Worm (Caenorhabditis elegans): Measurements from ENCODE around the gene glo-3.

The glo-3 gene

DNA sequence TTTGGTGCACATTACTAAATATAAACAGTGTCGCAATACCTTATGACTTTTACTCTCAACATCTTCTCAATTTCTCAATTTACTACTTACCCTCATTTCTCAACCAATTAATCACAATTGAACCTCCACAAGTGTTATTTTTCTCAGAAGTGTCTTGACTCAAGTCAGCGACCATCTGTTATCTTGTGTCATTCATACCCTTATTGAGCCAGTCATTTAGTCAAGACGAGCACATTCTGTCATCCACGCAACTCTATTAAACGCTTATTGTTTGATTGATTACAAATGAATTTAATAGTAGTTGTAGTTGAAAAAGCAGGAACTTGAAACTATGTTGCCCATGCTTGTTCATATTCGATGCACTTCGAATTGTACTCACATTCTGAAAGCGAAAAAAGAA, 30.1 kb upstream of the glo-3 start:
- TF ChIP-seq lin-14 (GFP tag; optimal IDR thresholded peaks at IDR 0.05) (no peak), tbx-2 (tag; optimal IDR thresholded peaks at IDR 0.05) (no peak), nhr-77 (tag; optimal IDR thresholded peaks at IDR 0.05) (no peak), fos-1 (tag; optimal IDR thresholded peaks at IDR 0.05) (no peak), fkh-10 (GFP tag; optimal IDR thresholded peaks at IDR 0.05) (no peak), pqm-1 (tag; optimal IDR thresholded peaks at IDR 0.05) (no peak), fkh-4 (tag; optimal IDR thresholded peaks at IDR 0.05; ENCODE audit: borderline replicate concordance) (no peak), xbp-1 (tag; optimal IDR thresholded peaks at IDR 0.05) (no peak), hlh-4 (tag; optimal IDR thresholded peaks at IDR 0.05) (no peak)

DNA sequence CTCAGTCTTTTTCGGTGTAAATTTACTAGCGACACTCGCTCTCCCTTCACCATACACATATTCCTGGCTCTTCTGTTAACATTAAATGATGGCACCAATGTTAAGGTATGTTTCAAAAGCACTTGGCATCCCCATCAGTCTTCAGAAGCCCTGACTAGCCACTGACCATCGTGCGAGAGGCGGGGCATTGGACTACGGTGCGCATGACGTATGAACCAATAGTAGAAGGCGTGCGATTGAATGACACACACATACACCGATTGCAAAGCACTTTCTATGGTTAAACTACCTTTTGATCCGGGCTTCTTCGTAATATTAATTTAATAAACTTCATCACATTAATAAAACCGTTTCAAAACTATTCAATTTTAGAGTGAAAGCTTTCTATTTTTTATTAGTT, 28.3 kb upstream of the glo-3 start:
- TF ChIP-seq lsy-2 (tag; optimal IDR thresholded peaks at IDR 0.05) (peak in 1 of 2 experiments; percentile 50), fkh-8 (tag; optimal IDR thresholded peaks at IDR 0.05) (no peak)

DNA sequence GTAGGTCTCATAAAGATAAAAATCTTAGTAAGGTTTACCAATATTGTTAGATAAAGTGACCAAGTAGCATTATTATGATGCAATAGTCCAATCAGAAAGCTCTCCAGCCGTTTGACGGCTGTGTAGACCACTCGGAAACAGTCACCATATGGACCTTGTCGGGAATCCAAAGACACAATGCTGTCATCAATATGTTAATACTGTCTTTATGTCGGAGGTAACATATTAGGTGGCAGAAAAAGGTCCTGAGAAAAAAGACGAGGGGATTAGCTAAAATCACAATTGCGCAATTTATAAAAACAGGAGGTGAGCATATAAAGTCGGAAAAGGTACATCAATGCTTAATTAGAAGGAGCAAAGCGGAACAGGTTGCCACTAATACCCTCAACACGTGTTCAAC, 25.5 kb upstream of the glo-3 start:
- no peak for TF ChIP-seq fos-1 (tag; optimal IDR thresholded peaks at IDR 0.05)
- TF ChIP-seq ama-1 (optimal IDR thresholded peaks at IDR 0.05) = no peak
- TF ChIP-seq ets-5 (GFP tag; IDR thresholded peaks at IDR 0.05) = no peak
- no peak for TF ChIP-seq skn-1 (tag; optimal IDR thresholded peaks at IDR 0.05)
- no peak for TF ChIP-seq ztf-4 (tag; optimal IDR thresholded peaks at IDR 0.05)
- no peak for TF ChIP-seq lsy-2 (tag; optimal IDR thresholded peaks at IDR 0.05)
- no peak for TF ChIP-seq nhr-237 (tag; optimal IDR thresholded peaks at IDR 0.05)
- no peak for TF ChIP-seq jun-1 (tag; optimal IDR thresholded peaks at IDR 0.05)
- no peak for TF ChIP-seq F16B12.6 (tag; optimal IDR thresholded peaks at IDR 0.05)

DNA sequence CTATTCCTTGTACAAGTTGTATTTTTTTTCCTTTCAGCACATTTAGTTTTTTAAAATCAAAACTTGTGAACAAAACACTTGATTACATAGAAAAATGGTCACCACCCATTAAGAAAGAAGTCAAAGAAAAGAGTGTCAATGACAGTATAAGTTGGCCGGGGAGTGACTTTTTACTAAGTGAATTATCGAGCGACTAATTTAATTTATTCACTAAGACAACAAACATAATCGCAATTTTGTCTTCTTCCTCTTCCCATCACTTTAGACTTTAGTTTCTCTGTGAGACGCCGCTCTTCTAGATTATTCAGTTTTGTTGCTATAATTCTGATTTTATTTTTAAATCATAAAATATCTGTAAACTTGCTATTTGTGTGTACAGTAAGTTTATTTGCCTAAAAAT, 19.4 kb upstream of the glo-3 start:
- TF ChIP-seq zip-4 (GFP tag; optimal IDR thresholded peaks at IDR 0.05) (no peak), elt-2 (tag; optimal IDR thresholded peaks at IDR 0.05) (no peak), efl-3 (GFP tag; optimal IDR thresholded peaks at IDR 0.05) (no peak), nhr-85 (tag) (peak; percentile 64), egl-27 (tag; optimal IDR thresholded peaks at IDR 0.05) (no peak), grh-1 (GFP tag; IDR thresholded peaks at IDR 0.05) (no peak), fkh-10 (GFP tag; optimal IDR thresholded peaks at IDR 0.05) (no peak), pag-3 (tag; optimal IDR thresholded peaks at IDR 0.05; ENCODE audit: borderline replicate concordance, insufficient read depth) (no peak), ceh-8 (GFP tag; optimal IDR thresholded peaks at IDR 0.05) (peak; percentile 63)

DNA sequence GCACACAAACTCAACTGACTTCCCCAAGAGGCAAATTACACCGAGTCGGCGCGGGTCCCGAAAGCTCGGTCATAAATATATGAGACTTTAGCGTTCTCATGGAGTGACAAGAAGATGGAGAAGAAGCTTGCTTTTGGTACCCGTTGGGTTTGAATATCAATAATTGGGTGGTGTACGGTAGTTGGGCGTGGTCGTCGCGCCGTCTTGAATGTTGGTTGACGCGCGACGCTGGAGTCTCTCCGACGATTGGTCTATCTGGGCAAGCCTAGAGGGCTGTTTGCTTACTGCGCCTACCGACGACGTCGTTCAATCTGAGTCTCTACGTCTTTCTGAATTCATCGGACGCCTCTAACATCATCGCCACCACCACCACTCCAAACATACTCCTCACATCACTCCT, 18.7 kb upstream of the glo-3 start:
- TF ChIP-seq nhr-76 (tag; optimal IDR thresholded peaks at IDR 0.05) (no peak), efl-1 (optimal IDR thresholded peaks at IDR 0.05) (no peak), efl-1 (GFP tag; optimal IDR thresholded peaks at IDR 0.05 in 1 of 2) (no peak), fos-1 (tag; optimal IDR thresholded peaks at IDR 0.05) (no peak), lsy-2 (tag; optimal IDR thresholded peaks at IDR 0.05) (peak in 1 of 2 experiments; percentile 41)

DNA sequence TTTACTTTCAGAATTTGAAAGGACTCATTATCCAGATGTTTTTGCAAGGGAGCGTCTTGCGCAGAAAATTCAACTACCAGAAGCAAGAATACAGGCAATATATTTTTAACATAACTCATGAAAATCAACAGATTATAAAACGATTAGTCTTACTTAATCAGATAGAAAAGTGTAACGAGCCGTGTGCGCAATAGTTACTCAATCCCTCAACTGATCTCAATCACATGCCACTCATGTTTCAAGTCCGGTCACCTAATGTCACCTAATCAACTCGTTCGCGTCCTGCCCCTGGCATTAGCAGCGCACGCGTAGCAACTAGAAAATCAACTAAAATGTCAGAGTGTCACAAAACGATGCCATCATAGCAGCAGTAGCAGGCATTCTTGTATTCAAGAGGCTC, 16.9 kb upstream of the glo-3 start:
- TF ChIP-seq lin-13 (GFP tag; optimal IDR thresholded peaks at IDR 0.05) (no peak), grh-1 (GFP tag; IDR thresholded peaks at IDR 0.05) (0 out of 2 replicates have a peak, but pooled peaks have one; percentile 19), nhr-85 (tag) (peak; percentile 74)

DNA sequence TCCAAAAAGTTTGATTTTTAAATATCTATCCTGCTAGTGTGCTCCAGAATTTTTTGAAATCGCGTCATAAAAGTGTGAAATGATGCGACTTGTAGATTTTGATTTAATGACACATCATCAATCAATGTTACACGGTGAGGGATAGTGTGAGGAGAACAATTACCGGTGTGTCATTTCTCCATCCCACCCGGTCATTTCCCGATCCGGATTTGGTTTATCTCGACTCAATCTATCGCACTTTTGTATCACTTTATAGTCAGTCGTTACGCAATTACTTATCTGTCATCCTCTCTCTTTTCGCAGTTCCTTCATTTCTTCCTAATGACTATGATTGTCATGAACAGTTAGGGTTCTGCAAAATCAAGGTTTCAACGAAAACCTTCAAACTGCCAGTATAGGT, 13.3 kb upstream of the glo-3 start:
- TF ChIP-seq efl-1 (optimal IDR thresholded peaks at IDR 0.05) (no peak), efl-1 (GFP tag; optimal IDR thresholded peaks at IDR 0.05 in 1 of 2) (peak in 1 of 2 experiments; percentile 71), nhr-85 (tag) (no peak)

DNA sequence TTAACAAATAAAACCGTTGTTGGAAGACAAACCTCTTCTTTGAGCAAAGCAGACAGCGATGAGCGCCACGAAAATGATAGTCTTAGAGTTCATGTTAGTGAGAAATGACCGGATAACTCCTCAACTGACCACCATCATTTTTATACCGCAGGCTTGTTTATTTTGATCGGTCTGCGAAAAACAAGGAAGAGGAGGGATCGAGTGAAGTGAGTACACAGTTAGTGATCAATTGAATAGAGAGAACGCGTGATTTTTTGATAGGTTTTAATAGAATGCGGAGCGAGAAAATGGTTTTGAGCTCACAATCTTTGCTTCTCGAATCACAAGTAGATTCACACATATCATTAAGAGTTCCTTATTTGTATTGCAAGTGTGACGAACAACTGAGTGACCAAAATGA, 12.2 kb upstream of the glo-3 start, which contains the start of gene F14F3.4:
TSS of gene F14F3.4 (minus strand) at position 101 of the 400 bp plus-strand sequence.
- TF ChIP-seq elt-2 (tag; optimal IDR thresholded peaks at IDR 0.05) = no peak
- no peak for TF ChIP-seq nhr-71 (tag; optimal IDR thresholded peaks at IDR 0.05)
- no peak for TF ChIP-seq Y116A8C.19 (tag; optimal IDR thresholded peaks at IDR 0.05; ENCODE audit: borderline replicate concordance)

All from whole organism, L1 larva.